Fruit fly (Drosophila melanogaster) whole organism, pupa: Measurements from ENCODE around the gene Clamp.
A peak's percentile ranks its signal among the peaks of the same experiment; 100 is the strongest.

Experiments used
- CG10348 ChIP-seq: fragments of 200-800 bp; sonication (Bioruptor generic); IDR thresholded peaks from 2 replicates; pipeline ENCODE4 v1.3.6; 2022; ENCODE audit warnings: missing biosample characterization, missing genetic modification characterization
- CG12605 ChIP-seq: fragments of 200-800 bp; sonication (Bioruptor generic); IDR thresholded peaks from 2 replicates; pipeline ENCODE4 v1.3.6; 2022; ENCODE audit warnings: missing biosample characterization, missing genetic modification characterization
- CG13204 ChIP-seq: fragments of 200-800 bp; sonication (Bioruptor generic); optimal IDR thresholded peaks from 2 replicates; lab custom pipeline; 2018; ENCODE audit warnings: missing biosample characterization, mild to moderate bottlenecking, missing genetic modification characterization, moderate library complexity
- CG14655 ChIP-seq: fragments of 200-800 bp; sonication (Bioruptor generic); optimal IDR thresholded peaks from 3 replicates; lab custom pipeline; 2017; ENCODE audit warnings: mild to moderate bottlenecking, missing biosample characterization, missing genetic modification reagents, missing genetic modification characterization
- CG15710 ChIP-seq: fragments of 200-800 bp; sonication (Bioruptor generic); optimal IDR thresholded peaks from 2 replicates; lab custom pipeline; 2018; ENCODE audit warnings: missing biosample characterization, mild to moderate bottlenecking, missing genetic modification characterization, moderate library complexity
- CG17806 ChIP-seq: fragments of 200-800 bp; sonication (Bioruptor generic); optimal IDR thresholded peaks from 2 replicates; lab custom pipeline; 2018; ENCODE audit warnings: missing biosample characterization, mild to moderate bottlenecking, missing genetic modification characterization, moderate library complexity
- CG32121 ChIP-seq: fragments of 200-800 bp; sonication (Bioruptor generic); IDR thresholded peaks from 2 replicates; pipeline ENCODE4 v1.3.6; 2022; ENCODE audit warnings: missing biosample characterization, missing genetic modification characterization
- CG34367 ChIP-seq: fragments of 200-800 bp; sonication (Bioruptor generic); optimal IDR thresholded peaks from 2 replicates; lab custom pipeline; 2018; ENCODE audit warnings: missing biosample characterization, mild to moderate bottlenecking, missing genetic modification characterization
- CG4496 ChIP-seq: fragments of 200-800 bp; sonication (Bioruptor generic); IDR thresholded peaks from 3 replicates; pipeline ENCODE4 v1.3.6; 2022; ENCODE audit warnings: missing biosample characterization, missing genetic modification characterization
- CG8159 ChIP-seq: fragments of 200-800 bp; sonication (Bioruptor generic); optimal IDR thresholded peaks from 3 replicates; lab custom pipeline; 2018; ENCODE audit warnings: missing biosample characterization, mild to moderate bottlenecking, missing genetic modification characterization, moderate library complexity
- CG8301 ChIP-seq: fragments of 200-800 bp; sonication (Bioruptor generic); optimal IDR thresholded peaks from 2 replicates; lab custom pipeline; 2018; ENCODE audit warnings: missing biosample characterization, mild to moderate bottlenecking, missing genetic modification characterization
- CG9948 ChIP-seq: fragments of 200-800 bp; sonication (Bioruptor generic); optimal IDR thresholded peaks from 2 replicates; lab custom pipeline; 2018; ENCODE audit warnings: missing biosample characterization, mild to moderate bottlenecking, missing genetic modification characterization, moderate library complexity
- D1 ChIP-seq: fragments of 200-800 bp; sonication (Bioruptor generic); optimal IDR thresholded peaks from 2 replicates; lab custom pipeline; 2018; ENCODE audit warnings: missing biosample characterization, mild to moderate bottlenecking, missing genetic modification characterization, moderate library complexity
- EcR ChIP-seq: fragments of 200-800 bp; sonication (Bioruptor generic); optimal IDR thresholded peaks from 3 replicates; lab custom pipeline; 2019; ENCODE audit warnings: missing biosample characterization, missing genetic modification characterization, mild to moderate bottlenecking, moderate library complexity, missing genetic modification reagents
- Ets98B ChIP-seq: fragments of 200-800 bp; sonication (Bioruptor generic); IDR thresholded peaks from 2 replicates; pipeline ENCODE4 v1.3.6; 2022; ENCODE audit warnings: missing biosample characterization, missing genetic modification characterization
- Pif1A ChIP-seq: fragments of 200-800 bp; sonication (Bioruptor generic); optimal IDR thresholded peaks from 3 replicates; lab custom pipeline; 2016; ENCODE audit warnings: missing biosample characterization, missing genetic modification characterization
- Pif1B ChIP-seq: fragments of 200-800 bp; sonication (Bioruptor generic); optimal IDR thresholded peaks from 3 replicates; lab custom pipeline; 2016; ENCODE audit warnings: missing biosample characterization, missing genetic modification characterization
- Snoo ChIP-seq: fragments of 200-800 bp; sonication (Bioruptor generic); optimal IDR thresholded peaks from 3 replicates; lab custom pipeline; 2017; ENCODE audit warnings: missing biosample characterization, mild to moderate bottlenecking, missing genetic modification characterization, inconsistent platforms
- fd96Ca ChIP-seq: fragments of 200-800 bp; sonication (Bioruptor generic); IDR thresholded peaks from 3 replicates; pipeline ENCODE4 v1.3.6; 2022; ENCODE audit warnings: missing biosample characterization, missing genetic modification characterization
- gl ChIP-seq: fragments of 200-800 bp; sonication (Bioruptor generic); optimal IDR thresholded peaks from 2 replicates; lab custom pipeline; 2018; ENCODE audit warnings: missing biosample characterization, mild to moderate bottlenecking, missing genetic modification characterization
- rn ChIP-seq: fragments of 200-800 bp; sonication (Bioruptor generic); IDR thresholded peaks from 2 replicates; pipeline ENCODE4 v1.3.6; 2022; ENCODE audit warnings: missing biosample characterization, missing genetic modification characterization

The Clamp gene

dm6 chr2L:22169044-22169515 lies at the start of gene Clamp:
TSS of gene Clamp (minus strand) at chr2L:22169143.
- TF ChIP-seq CG9948 (tag; lab: Kevin White, UChicago) (no peak), CG8301 (no peak), Pif1A (GFP tag; lab: Kevin White, UChicago) (no peak), fd96Ca (no peak), gl (tag; lab: Kevin White, UChicago) (no peak), Snoo (no peak), CG32121 (no peak), Ets98B (no peak), CG10348 (no peak)
- TF ChIP-seq, all 21 proteins: peak for 0

- TF ChIP-seq CG8159 = no peak
- TF ChIP-seq CG15710 (tag; lab: Kevin White, UChicago) = no peak
- no peak for TF ChIP-seq gl (tag; lab: Kevin White, UChicago)
Measured at dm6 chr2L:22214276-22214675, 45.3 kb upstream of the Clamp start, which contains the start of gene Ir40a. TSS of gene Ir40a (minus strand) at chr2L:22214376.

dm6 chr2L:22176398-22176797 lies 7.5 kb upstream of the Clamp start:
- TF ChIP-seq Pif1A (GFP tag; lab: Kevin White, UChicago) = no peak
- no peak for TF ChIP-seq CG9948 (tag; lab: Kevin White, UChicago)
- TF ChIP-seq EcR = no peak
- TF ChIP-seq CG10348 = no peak
- TF ChIP-seq CG13204 = no peak

- no peak for TF ChIP-seq CG17806 (tag; lab: Kevin White, UChicago)
Measured at dm6 chr2L:22175101-22175500, 6.2 kb upstream of the Clamp start, which contains the start of gene CG3635. TSS of gene CG3635 (plus strand) at chr2L:22175415.

dm6 chr2L:22168559-22169027 lies 350 bp downstream of the Clamp start:
- peak; percentile 28 for TF ChIP-seq Pif1B (GFP tag; lab: Kevin White, UChicago)
- no peak for TF ChIP-seq gl (tag; lab: Kevin White, UChicago)
- peak; percentile 29 for TF ChIP-seq Ets98B
- TF ChIP-seq Snoo = peak; percentile 4
- TF ChIP-seq, all 21 proteins: peak for 3

- TF ChIP-seq CG13204 = no peak
- no peak for TF ChIP-seq CG12605
- TF ChIP-seq fd96Ca = no peak
- no peak for TF ChIP-seq CG34367 (tag; lab: Kevin White, UChicago)
- TF ChIP-seq Snoo = no peak
- TF ChIP-seq EcR = no peak
- TF ChIP-seq CG15710 (tag; lab: Kevin White, UChicago) = no peak
- no peak for TF ChIP-seq CG17806 (tag; lab: Kevin White, UChicago)
- TF ChIP-seq Ets98B = no peak
- no peak for TF ChIP-seq gl (tag; lab: Kevin White, UChicago)
- no peak for TF ChIP-seq CG8159
- no peak for TF ChIP-seq rn (GFP tag; lab: Robert Waterston, UW)
- no peak for TF ChIP-seq CG14655 (GFP tag; lab: Kevin White, UChicago)
Measured at dm6 chr2L:22163302-22163701, 5.6 kb downstream of the Clamp start.

dm6 chr2L:22159800-22160199 lies 9.1 kb downstream of the Clamp start:
- TF ChIP-seq fd96Ca = no peak
- no peak for TF ChIP-seq D1 (tag; lab: Kevin White, UChicago)
- TF ChIP-seq CG14655 (GFP tag; lab: Kevin White, UChicago) = no peak
- TF ChIP-seq CG9948 (tag; lab: Kevin White, UChicago) = no peak
- no peak for TF ChIP-seq EcR
- TF ChIP-seq CG8301 = no peak
- TF ChIP-seq CG34367 (tag; lab: Kevin White, UChicago) = no peak
- TF ChIP-seq rn (GFP tag; lab: Robert Waterston, UW) = no peak

- no peak for TF ChIP-seq rn (GFP tag; lab: Robert Waterston, UW)
- TF ChIP-seq CG8159 = no peak
- no peak for TF ChIP-seq CG9948 (tag; lab: Kevin White, UChicago)
- no peak for TF ChIP-seq CG32121
- no peak for TF ChIP-seq CG8301
- TF ChIP-seq Snoo = no peak
- no peak for TF ChIP-seq CG17806 (tag; lab: Kevin White, UChicago)
- TF ChIP-seq CG4496 = no peak
- no peak for TF ChIP-seq CG15710 (tag; lab: Kevin White, UChicago)
- no peak for TF ChIP-seq Pif1B (GFP tag; lab: Kevin White, UChicago)
- TF ChIP-seq Ets98B = no peak
- no peak for TF ChIP-seq gl (tag; lab: Kevin White, UChicago)
- TF ChIP-seq Pif1A (GFP tag; lab: Kevin White, UChicago) = no peak
- no peak for TF ChIP-seq CG12605
- no peak for TF ChIP-seq CG14655 (GFP tag; lab: Kevin White, UChicago)
- TF ChIP-seq, all 21 proteins: peak for 0
Measured at dm6 chr2L:22153246-22153645, 15.7 kb downstream of the Clamp start.
